Fruit fly (Drosophila melanogaster) whole organism, embryonic: Measurements from ENCODE around the gene Jon66Cii.
A peak's percentile ranks its signal among the peaks of the same experiment; 100 is the strongest.

Experiments used
- Ada2b ChIP-seq: fragments of 200-800 bp; sonication (Bioruptor generic); IDR thresholded peaks from 2 replicates; pipeline ENCODE4 v1.3.6; 2022; ENCODE audit warnings: missing biosample characterization, missing genetic modification characterization
- Atf-2 ChIP-seq: fragments of 200-800 bp; sonication (Bioruptor generic); optimal IDR thresholded peaks from 2 replicates; lab custom pipeline; 2016; ENCODE audit warnings: missing biosample characterization, missing genetic modification characterization
- Bdp1 ChIP-seq: fragments of 200-800 bp; sonication (Bioruptor generic); optimal IDR thresholded peaks from 3 replicates; lab custom pipeline; 2016; ENCODE audit warnings: missing biosample characterization, missing genetic modification characterization
- CG10321 ChIP-seq: fragments of 200-800 bp; sonication (Bioruptor generic); IDR thresholded peaks from 2 replicates; pipeline ENCODE4 v1.3.6; 2022; ENCODE audit warnings: missing biosample characterization, missing genetic modification characterization
- CG11504 ChIP-seq: fragments of 200-800 bp; sonication (Bioruptor generic); optimal IDR thresholded peaks from 3 replicates; lab custom pipeline; 2019; ENCODE audit warnings: missing biosample characterization, mild to moderate bottlenecking, missing genetic modification characterization, moderate library complexity
- CG12744 ChIP-seq: fragments of 200-800 bp; sonication (Bioruptor generic); optimal IDR thresholded peaks from 2 replicates; lab custom pipeline; 2016; ENCODE audit warnings: missing biosample characterization, missing genetic modification characterization
- CG17186 ChIP-seq: fragments of 200-800 bp; sonication (Bioruptor generic); optimal IDR thresholded peaks from 3 replicates; lab custom pipeline; 2017; ENCODE audit warnings: missing biosample characterization, missing genetic modification reagents, missing genetic modification characterization
- CG17361 ChIP-seq: fragments of 200-800 bp; sonication (Bioruptor generic); IDR thresholded peaks from 3 replicates; pipeline ENCODE4 v1.3.6; 2022; ENCODE audit warnings: missing biosample characterization, missing genetic modification characterization
- CG18764 ChIP-seq: fragments of 200-800 bp; sonication (Bioruptor generic); optimal IDR thresholded peaks from 3 replicates; lab custom pipeline; 2016; ENCODE audit warnings: missing biosample characterization, missing genetic modification characterization
- CG30431 ChIP-seq: fragments of 200-800 bp; sonication (Bioruptor generic); optimal IDR thresholded peaks from 2 replicates; lab custom pipeline; 2017; ENCODE audit warnings: missing biosample characterization, missing genetic modification characterization
- CG32532 ChIP-seq: fragments of 200-800 bp; sonication (Bioruptor generic); IDR thresholded peaks from 2 replicates; pipeline ENCODE4 v1.3.6; 2022; ENCODE audit warnings: missing biosample characterization, missing genetic modification characterization
- CG33213 ChIP-seq: fragments of 200-800 bp; sonication (Bioruptor generic); optimal IDR thresholded peaks from 3 replicates; lab custom pipeline; 2016; ENCODE audit warnings: missing biosample characterization, missing genetic modification characterization
- CG34376 ChIP-seq: fragments of 200-800 bp; sonication (Bioruptor generic); optimal IDR thresholded peaks from 2 replicates; lab custom pipeline; 2018; ENCODE audit warnings: missing biosample characterization, mild to moderate bottlenecking, missing genetic modification characterization
- CG3995 ChIP-seq: fragments of 200-800 bp; sonication (Bioruptor generic); optimal IDR thresholded peaks from 3 replicates; lab custom pipeline; 2016; ENCODE audit warnings: missing biosample characterization, missing genetic modification characterization
- CG4424 ChIP-seq: fragments of 200-800 bp; sonication (Bioruptor generic); optimal IDR thresholded peaks from 3 replicates; lab custom pipeline; 2016; ENCODE audit warnings: missing biosample characterization, missing genetic modification characterization
- CG4617 ChIP-seq: fragments of 200-800 bp; sonication (Bioruptor generic); optimal IDR thresholded peaks from 3 replicates; lab custom pipeline; 2016; ENCODE audit warnings: missing biosample characterization, missing genetic modification characterization, borderline replicate concordance
- CG4854 ChIP-seq: fragments of 200-800 bp; sonication (Bioruptor generic); optimal IDR thresholded peaks from 2 replicates; lab custom pipeline; 2016; ENCODE audit warnings: missing biosample characterization, missing genetic modification characterization, inconsistent platforms
- CG6791 ChIP-seq: fragments of 200-800 bp; sonication (Bioruptor generic); IDR thresholded peaks from 3 replicates; pipeline ENCODE4 v1.3.6; 2022; ENCODE audit warnings: missing biosample characterization, missing genetic modification characterization; ENCODE audit not compliant: partially characterized antibody
- CG7745 ChIP-seq: fragments of 200-800 bp; sonication (Bioruptor generic); optimal IDR thresholded peaks from 2 replicates; lab custom pipeline; 2018; ENCODE audit warnings: missing biosample characterization, mild to moderate bottlenecking, missing genetic modification characterization, moderate library complexity
- CG7839 ChIP-seq: fragments of 200-800 bp; sonication (Bioruptor generic); optimal IDR thresholded peaks from 3 replicates; lab custom pipeline; 2018; ENCODE audit warnings: missing biosample characterization, mild to moderate bottlenecking, missing genetic modification characterization, moderate library complexity
- CG8281 ChIP-seq: fragments of 200-800 bp; sonication (Bioruptor generic); optimal IDR thresholded peaks from 2 replicates; lab custom pipeline; 2018; ENCODE audit warnings: missing biosample characterization, mild to moderate bottlenecking, missing genetic modification characterization, moderate library complexity
- CkIIα-i1 ChIP-seq: fragments of 200-800 bp; sonication (Bioruptor generic); IDR thresholded peaks from 2 replicates; pipeline ENCODE4 v1.3.6; 2022; ENCODE audit warnings: missing biosample characterization, missing genetic modification characterization
- Dref ChIP-seq: fragments of 200-800 bp; sonication (Bioruptor generic); IDR thresholded peaks from 2 replicates; pipeline ENCODE4 v1.3.6; 2022; ENCODE audit warnings: missing biosample characterization, missing genetic modification characterization
- Ets65A ChIP-seq: fragments of 200-800 bp; sonication (Bioruptor generic); peaks from one replicate; lab custom pipeline; 2016; ENCODE audit warnings: missing biosample characterization, missing genetic modification characterization
- Ets97D ChIP-seq: fragments of 200-800 bp; sonication (Bioruptor generic); optimal IDR thresholded peaks from 3 replicates; lab custom pipeline; 2016; ENCODE audit warnings: missing biosample characterization, missing genetic modification characterization
- H2.0 ChIP-seq: fragments of 200-800 bp; sonication (Bioruptor generic); IDR thresholded peaks from 2 replicates; pipeline ENCODE4 v1.3.6; 2022; ENCODE audit warnings: missing biosample characterization, missing genetic modification characterization
- HLH54F ChIP-seq: fragments of 200-800 bp; sonication (Bioruptor generic); optimal IDR thresholded peaks from 3 replicates; lab custom pipeline; 2016; ENCODE audit warnings: missing biosample characterization, missing genetic modification characterization
- Jarid2 ChIP-seq: fragments of 200-800 bp; sonication (Bioruptor generic); optimal IDR thresholded peaks from 3 replicates; lab custom pipeline; 2017; ENCODE audit warnings: mild to moderate bottlenecking, missing biosample characterization, missing genetic modification reagents, missing genetic modification characterization
- Meics ChIP-seq: fragments of 200-800 bp; sonication (Bioruptor generic); optimal IDR thresholded peaks from 2 replicates; lab custom pipeline; 2017; ENCODE audit warnings: missing biosample characterization, mild to moderate bottlenecking, missing genetic modification characterization
- Nf-YB ChIP-seq: fragments of 200-800 bp; sonication (Bioruptor generic); optimal IDR thresholded peaks from 3 replicates; lab custom pipeline; 2019; ENCODE audit warnings: missing biosample characterization, mild to moderate bottlenecking, missing genetic modification characterization, moderate library complexity
- Rx ChIP-seq: fragments of 200-800 bp; sonication (Bioruptor generic); IDR thresholded peaks from 2 replicates; pipeline ENCODE4 v1.3.6; 2022; ENCODE audit warnings: missing biosample characterization, missing genetic modification characterization
- Side ChIP-seq: fragments of 200-800 bp; sonication (Bioruptor generic); optimal IDR thresholded peaks from 2 replicates; lab custom pipeline; 2016; ENCODE audit warnings: missing biosample characterization, missing genetic modification characterization
- Sin3A ChIP-seq: fragments of >200 bp; optimal IDR thresholded peaks from 2 replicates; lab custom pipeline; 2018
- Sox100B ChIP-seq: fragments of 200-800 bp; sonication (Bioruptor generic); optimal IDR thresholded peaks from 3 replicates; lab custom pipeline; 2018; ENCODE audit warnings: missing biosample characterization, mild to moderate bottlenecking, missing genetic modification characterization
- Trl ChIP-seq, 3 experiments: fragments of >200 bp in 2 of 3; fragments of 200-800 bp in 1 of 3; sonication (Bioruptor generic) in 1 of 3; optimal IDR thresholded peaks; 2 replicates in 1 of 3; 3 replicates in 2 of 3; lab custom pipeline; 2016 to 2017; ENCODE audit warnings: missing biosample characterization in 1 of 3, missing genetic modification characterization in 1 of 3
- ash1 ChIP-seq: fragments of 200-800 bp; sonication (Bioruptor generic); optimal IDR thresholded peaks from 2 replicates; lab custom pipeline; 2018; ENCODE audit warnings: missing biosample characterization, mild to moderate bottlenecking, missing genetic modification characterization
- ci ChIP-seq: fragments of 200-800 bp; sonication (Bioruptor generic); IDR thresholded peaks from 3 replicates; pipeline ENCODE4 v1.3.6; 2022; ENCODE audit warnings: missing biosample characterization, missing genetic modification characterization
- dati ChIP-seq: fragments of 200-800 bp; sonication (Bioruptor generic); IDR thresholded peaks from 2 replicates; pipeline ENCODE4 v1.3.6; 2022; ENCODE audit warnings: missing biosample characterization, missing genetic modification characterization
- dpn ChIP-seq, 2 experiments: fragments of 200-800 bp; sonication (Bioruptor generic); optimal IDR thresholded peaks; 3 replicates each; lab custom pipeline; 2016; ENCODE audit warnings: missing biosample characterization in 2 of 2, missing genetic modification characterization in 2 of 2
- fd96Cb ChIP-seq: fragments of 200-800 bp; sonication (Bioruptor generic); optimal IDR thresholded peaks from 2 replicates; lab custom pipeline; 2018; ENCODE audit warnings: missing biosample characterization, mild to moderate bottlenecking, missing genetic modification characterization, moderate library complexity
- her ChIP-seq: fragments of 200-800 bp; sonication (Bioruptor generic); optimal IDR thresholded peaks from 2 replicates; lab custom pipeline; 2016; ENCODE audit warnings: missing biosample characterization, missing genetic modification characterization
- jigr1 ChIP-seq: fragments of 200-800 bp; sonication (Bioruptor generic); IDR thresholded peaks from 3 replicates; pipeline ENCODE4 v1.3.6; 2022; ENCODE audit warnings: missing biosample characterization, missing genetic modification characterization
- jing ChIP-seq: fragments of 200-800 bp; sonication (Bioruptor generic); optimal IDR thresholded peaks from 2 replicates; lab custom pipeline; 2018; ENCODE audit warnings: missing biosample characterization, mild to moderate bottlenecking, missing genetic modification characterization
- kay ChIP-seq: fragments of 200-800 bp; sonication (Bioruptor generic); optimal IDR thresholded peaks from 2 replicates; lab custom pipeline; 2016; ENCODE audit warnings: missing biosample characterization, missing genetic modification characterization
- mirr ChIP-seq: fragments of 200-800 bp; sonication (Bioruptor generic); optimal IDR thresholded peaks from 3 replicates; lab custom pipeline; 2018; ENCODE audit warnings: missing biosample characterization, mild to moderate bottlenecking, missing genetic modification characterization
- nerfin-2 ChIP-seq: fragments of 200-800 bp; sonication (Bioruptor generic); IDR thresholded peaks from 2 replicates; pipeline ENCODE4 v1.3.6; 2022; ENCODE audit warnings: missing biosample characterization, missing genetic modification characterization; ENCODE audit not compliant: partially characterized antibody
- pita ChIP-seq: fragments of 200-800 bp; sonication (Bioruptor generic); optimal IDR thresholded peaks from 2 replicates; lab custom pipeline; 2017; ENCODE audit warnings: missing biosample characterization, mild to moderate bottlenecking, missing genetic modification characterization
- ranshi ChIP-seq: fragments of 200-800 bp; sonication (Bioruptor generic); IDR thresholded peaks from 2 replicates; pipeline ENCODE4 v1.3.6; 2022; ENCODE audit warnings: missing biosample characterization, missing genetic modification characterization
- sens ChIP-seq: fragments of 200-800 bp; sonication (Bioruptor generic); peaks from one replicate; lab custom pipeline; 2016; ENCODE audit warnings: missing biosample characterization, missing genetic modification characterization
- sr ChIP-seq: fragments of 200-800 bp; sonication (Bioruptor generic); IDR thresholded peaks from 3 replicates; pipeline ENCODE4 v1.3.6; 2022; ENCODE audit warnings: missing biosample characterization, missing genetic modification characterization
- zen2 ChIP-seq: fragments of 200-800 bp; sonication (Bioruptor generic); IDR thresholded peaks from 3 replicates; pipeline ENCODE4 v1.3.6; 2022; ENCODE audit warnings: missing biosample characterization, missing genetic modification characterization; ENCODE audit not compliant: partially characterized antibody
- zfh1 ChIP-seq: fragments of 200-800 bp; sonication (Bioruptor generic); IDR thresholded peaks from 3 replicates; pipeline ENCODE4 v1.3.6; 2022; ENCODE audit warnings: missing biosample characterization, missing genetic modification characterization

Gene Jon66Cii

DNA sequence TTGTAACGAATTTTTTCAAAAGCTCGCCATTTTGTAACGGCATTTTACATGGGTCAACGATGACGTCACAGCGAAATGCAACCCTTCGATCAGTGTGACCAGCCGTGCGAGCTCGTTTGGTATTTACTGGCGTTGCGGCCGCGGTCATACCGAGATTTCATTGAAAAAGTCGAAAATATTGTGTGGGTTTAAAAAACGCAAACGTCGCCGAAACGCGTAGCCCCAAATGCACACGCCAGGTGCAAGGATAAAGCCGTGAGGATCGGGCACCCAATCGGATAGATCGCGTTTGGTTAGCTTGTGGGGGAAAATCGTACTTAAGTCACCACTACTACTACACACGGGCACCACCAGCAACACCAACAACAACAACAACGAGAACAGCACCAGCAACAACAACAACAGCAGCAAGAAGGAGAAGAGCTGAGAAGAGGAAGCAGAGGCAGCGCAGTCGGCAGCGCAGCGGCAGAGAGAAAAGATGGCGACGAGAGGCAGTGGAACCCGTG, 31.4 kb upstream of the Jon66Cii start, which contains the start of gene Cbl (continued):
- TF ChIP-seq CG32532 (GFP tag; lab: Robert Waterston, UW) (no peak), HLH54F (GFP tag; lab: Kevin White, UChicago) (no peak), Nf-YB (no peak), pita (GFP tag; lab: Kevin White, UChicago) (no peak), Trl (optimal IDR thresholded peaks at IDR 0.05; lab: Kevin White, UChicago) (no peak), Trl (GFP tag; optimal IDR thresholded peaks at IDR 0.05; lab: Kevin White, UChicago) (no peak), Side (peak; percentile 6), CG12744 (GFP tag; lab: Kevin White, UChicago) (no peak), dpn (GFP tag; optimal IDR thresholded peaks at IDR 0.05; lab: Kevin White, UChicago) (peak in 1 of 2 experiments; percentile 5), CG30431 (GFP tag; lab: Kevin White, UChicago) (no peak), Ets65A (GFP tag; lab: Kevin White, UChicago) (peak; percentile 55), CG17361 (GFP tag; lab: Robert Waterston, UW) (no peak), CG6791 (GFP tag; lab: Robert Waterston, UW) (0 out of 3 replicates have a peak, but pooled peaks have one; percentile 37), her (GFP tag; lab: Kevin White, UChicago) (no peak), CG7839 (tag; lab: Kevin White, UChicago) (no peak), CkIIα-i1 (GFP tag; lab: Robert Waterston, UW) (no peak), CG17186 (GFP tag; lab: Kevin White, UChicago) (peak; percentile 61), CG11504 (tag; lab: Kevin White, UChicago) (no peak), ranshi (GFP tag; lab: Robert Waterston, UW) (no peak), sens (GFP tag; lab: Kevin White, UChicago) (peak; percentile 67), CG7745 (tag; lab: Kevin White, UChicago) (no peak), Ada2b (GFP tag; lab: Robert Waterston, UW) (no peak), CG4424 (GFP tag; lab: Kevin White, UChicago) (peak; percentile 0), CG18764 (GFP tag; lab: Kevin White, UChicago) (no peak), jigr1 (GFP tag; lab: Robert Waterston, UW) (no peak), Ets97D (GFP tag; lab: Kevin White, UChicago) (peak; percentile 91), H2.0 (GFP tag; lab: Robert Waterston, UW) (no peak), fd96Cb (no peak), Rx (no peak), CG34376 (GFP tag; lab: Kevin White, UChicago) (peak; percentile 33), CG3995 (no peak), Sox100B (no peak), kay (GFP tag; lab: Kevin White, UChicago) (peak; percentile 65), jing (GFP tag; lab: Kevin White, UChicago) (no peak), CG4617 (GFP tag; lab: Kevin White, UChicago) (peak; percentile 95), CG33213 (GFP tag; lab: Kevin White, UChicago) (peak; percentile 68), zen2 (GFP tag; lab: Robert Waterston, UW) (no peak), CG10321 (no peak), dati (GFP tag; lab: Robert Waterston, UW) (no peak), ash1 (GFP tag; lab: Kevin White, UChicago) (no peak), Atf-2 (GFP tag; lab: Kevin White, UChicago) (peak; percentile 7), ci (GFP tag; lab: Robert Waterston, UW) (peak; percentile 71; the same call in 2 of the 3 replicates), sr (GFP tag; lab: Robert Waterston, UW) (no peak), Sin3A (lab: Kevin White, UChicago) (peak; percentile 79), CG4854 (GFP tag; lab: Kevin White, UChicago) (peak; percentile 12), zfh1 (no peak), Meics (GFP tag; lab: Kevin White, UChicago) (no peak), Bdp1 (no peak), Dref (peak; percentile 50), mirr (GFP tag; lab: Kevin White, UChicago) (no peak), Jarid2 (GFP tag; lab: Kevin White, UChicago) (no peak), nerfin-2 (GFP tag; lab: Robert Waterston, UW) (peak; percentile 37; the same call in 1 of the 2 replicates), CG8281 (tag; lab: Kevin White, UChicago) (no peak)
